Worm (Caenorhabditis elegans): Measurements from ENCODE around the gene mrps-33.

DNA sequence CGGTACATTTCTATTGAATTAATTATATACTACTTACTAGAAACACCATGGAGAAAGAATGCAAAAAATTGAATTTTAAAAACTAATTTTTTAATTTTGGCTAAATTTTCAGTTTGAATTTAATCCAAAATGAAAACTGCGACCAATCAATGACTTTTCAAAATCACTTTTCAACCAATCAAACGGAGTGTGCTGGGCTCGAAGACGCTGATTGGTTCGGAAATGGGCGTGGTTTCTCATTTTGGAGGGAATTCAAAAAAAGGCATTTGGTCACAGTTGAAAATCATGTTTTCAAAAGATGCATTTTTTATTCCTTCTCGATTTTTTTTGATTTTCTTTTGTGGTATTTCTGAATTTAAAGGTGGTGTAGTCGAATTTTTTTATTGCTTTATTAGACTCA is 9.1 kb upstream of the mrps-33 start:
- no peak for TF ChIP-seq flt-1 (GFP tag; IDR thresholded peaks at IDR 0.05)
- no peak for TF ChIP-seq aly-1 (tag; optimal IDR thresholded peaks at IDR 0.05)
- no peak for TF ChIP-seq ama-1 (optimal IDR thresholded peaks at IDR 0.05)
- TF ChIP-seq F13C5.2 (tag; optimal IDR thresholded peaks at IDR 0.05), result no peak
- no peak for TF ChIP-seq ets-7 (tag; optimal IDR thresholded peaks at IDR 0.05)
- TF ChIP-seq ceh-13 (GFP tag; optimal IDR thresholded peaks at IDR 0.05), result no peak
- TF ChIP-seq tra-4 (tag; optimal IDR thresholded peaks at IDR 0.05), result no peak
- TF ChIP-seq hmbx-1 (tag; optimal IDR thresholded peaks at IDR 0.05), result no peak
- no peak for TF ChIP-seq sea-1 (GFP tag; conservative IDR thresholded peaks at IDR 0.05)
- TF ChIP-seq B0310.2 (tag; optimal IDR thresholded peaks at IDR 0.05), result no peak

Data from whole organism, early embryonic.